Worm (Caenorhabditis elegans): Measurements from ENCODE around the gene gst-16.
A peak's percentile ranks its signal among the peaks of the same experiment; 100 is the strongest.

gst-16 gene

ce11 chrII:13637464-13637863, 13.2 kb upstream of the gst-16 start:
- TF ChIP-seq F39B2.1 (GFP tag; IDR thresholded peaks at IDR 0.05), result no peak
- peak; percentile 36; the same call in 1 of the 2 replicates for TF ChIP-seq egrh-3 (GFP tag; IDR thresholded peaks at IDR 0.05)
- TF ChIP-seq zfh-2 (GFP tag; conservative IDR thresholded peaks at IDR 0.05), result peak; percentile 50; the same call in 1 of the 2 replicates

ce11 chrII:13636596-13636995, 12.4 kb upstream of the gst-16 start:
- TF ChIP-seq mel-28 (tag; optimal IDR thresholded peaks at IDR 0.05; ENCODE audit: borderline replicate concordance), result no peak
- TF ChIP-seq ceh-40 (GFP tag; IDR thresholded peaks at IDR 0.05), result no peak
- 0 out of 2 replicates have a peak, but pooled peaks have one; percentile 38 for TF ChIP-seq Y56A3A.18 (GFP tag; IDR thresholded peaks at IDR 0.05)
- peak; percentile 67 for TF ChIP-seq Y53G8AR.9 (GFP tag; conservative IDR thresholded peaks at IDR 0.05)
- TF ChIP-seq K11D2.4 (GFP tag; IDR thresholded peaks at IDR 0.05), result 0 out of 2 replicates have a peak, but pooled peaks have one; percentile 11
- no peak for TF ChIP-seq Y79H2A.3 (GFP tag; conservative IDR thresholded peaks at IDR 0.05)
- no peak for TF ChIP-seq ztf-26 (tag; optimal IDR thresholded peaks at IDR 0.05)
- no peak for TF ChIP-seq unc-62 (GFP tag; optimal IDR thresholded peaks at IDR 0.05)

- no peak for TF ChIP-seq ceh-58 (GFP tag; IDR thresholded peaks at IDR 0.05)
- no peak for TF ChIP-seq B0019.2 (GFP tag; conservative IDR thresholded peaks at IDR 0.05)
- no peak for TF ChIP-seq unc-130 (GFP tag; optimal IDR thresholded peaks at IDR 0.05)
- no peak for TF ChIP-seq rpc-1 (optimal IDR thresholded peaks at IDR 0.05)
- no peak for TF ChIP-seq rpc-1 (tag; optimal IDR thresholded peaks at IDR 0.05)
- no peak for TF ChIP-seq snpc-3.4 (tag; optimal IDR thresholded peaks at IDR 0.05)
- no peak for TF ChIP-seq ztf-26 (tag; optimal IDR thresholded peaks at IDR 0.05)
- no peak for TF ChIP-seq Y53G8AR.9 (GFP tag; conservative IDR thresholded peaks at IDR 0.05)
- no peak for TF ChIP-seq madf-8 (GFP tag; conservative IDR thresholded peaks at IDR 0.05)
- no peak for TF ChIP-seq tbp1 (GFP tag; optimal IDR thresholded peaks at IDR 0.05)
- no peak for TF ChIP-seq madf-6 (GFP tag; IDR thresholded peaks at IDR 0.05)
- TF ChIP-seq F57C9.4 (tag; optimal IDR thresholded peaks at IDR 0.05), result no peak
- TF ChIP-seq F33H1.4 (GFP tag; IDR thresholded peaks at IDR 0.05), result no peak
- TF ChIP-seq F22D6.2 (tag; optimal IDR thresholded peaks at IDR 0.05), result no peak
- TF ChIP-seq rec-8 (tag; optimal IDR thresholded peaks at IDR 0.05), result no peak
These were observed 8.0 kb upstream of the gst-16 start, which contains the start of gene tag-10 for ce11 chrII:13632238-13632637. tag-10 (plus strand) TSS chrII:13632584.

ce11 chrII:13630690-13631089, 6.5 kb upstream of the gst-16 start, which contains the start of the genes gst-17 and gst-18:
gst-17 (minus strand) TSS chrII:13630790.
gst-18 (minus strand) TSS chrII:13630887.
- TF ChIP-seq bed-2 (GFP tag; IDR thresholded peaks at IDR 0.05), result no peak
- no peak for TF ChIP-seq chd-7 (tag; optimal IDR thresholded peaks at IDR 0.05)
- TF ChIP-seq lsy-27 (tag; optimal IDR thresholded peaks at IDR 0.05; ENCODE audit: borderline replicate concordance, insufficient read depth), result no peak
- TF ChIP-seq sea-2 (GFP tag; IDR thresholded peaks at IDR 0.05), result no peak
- TF ChIP-seq snpc-3.4 (tag; optimal IDR thresholded peaks at IDR 0.05), result no peak
- no peak for TF ChIP-seq ets-4 (GFP tag; optimal IDR thresholded peaks at IDR 0.05)
- TF ChIP-seq Y95B8A.8 (GFP tag; IDR thresholded peaks at IDR 0.05), result no peak
- no peak for TF ChIP-seq akir-1 (GFP tag; optimal IDR thresholded peaks at IDR 0.05)
- no peak for TF ChIP-seq egl-18 (GFP tag; IDR thresholded peaks at IDR 0.05)
- TF ChIP-seq hlh-12 (tag; optimal IDR thresholded peaks at IDR 0.05), result no peak

- TF ChIP-seq Y95B8A.8 (GFP tag; IDR thresholded peaks at IDR 0.05) (no peak), zim-3 (tag; optimal IDR thresholded peaks at IDR 0.05) (no peak), Y79H2A.3 (GFP tag; conservative IDR thresholded peaks at IDR 0.05) (no peak), Y53F4B.3 (GFP tag; IDR thresholded peaks at IDR 0.05) (no peak), sptf-2 (GFP tag; optimal IDR thresholded peaks at IDR 0.05) (no peak), bed-2 (GFP tag; IDR thresholded peaks at IDR 0.05) (no peak), hsf-1 (GFP tag; IDR thresholded peaks at IDR 0.05) (no peak), B0336.3 (GFP tag; IDR thresholded peaks at IDR 0.05) (no peak), athp-1 (tag; optimal IDR thresholded peaks at IDR 0.05) (no peak), cebp-1 (GFP tag; IDR thresholded peaks at IDR 0.05) (no peak), cebp-1 (tag; optimal IDR thresholded peaks at IDR 0.05) (no peak), F10E7.11 (tag; optimal IDR thresholded peaks at IDR 0.05) (no peak), snpc-1.1 (tag; optimal IDR thresholded peaks at IDR 0.05; ENCODE audit: insufficient read depth) (no peak), ceh-100 (GFP tag; IDR thresholded peaks at IDR 0.05) (no peak)
These were observed 2.8 kb upstream of the gst-16 start, which contains the start of gene gst-19 for ce11 chrII:13627001-13627400. gst-19 (minus strand) TSS chrII:13627145.
